Worm (Caenorhabditis elegans): ENCODE results near the gene Y81G3A.6.

DNA sequence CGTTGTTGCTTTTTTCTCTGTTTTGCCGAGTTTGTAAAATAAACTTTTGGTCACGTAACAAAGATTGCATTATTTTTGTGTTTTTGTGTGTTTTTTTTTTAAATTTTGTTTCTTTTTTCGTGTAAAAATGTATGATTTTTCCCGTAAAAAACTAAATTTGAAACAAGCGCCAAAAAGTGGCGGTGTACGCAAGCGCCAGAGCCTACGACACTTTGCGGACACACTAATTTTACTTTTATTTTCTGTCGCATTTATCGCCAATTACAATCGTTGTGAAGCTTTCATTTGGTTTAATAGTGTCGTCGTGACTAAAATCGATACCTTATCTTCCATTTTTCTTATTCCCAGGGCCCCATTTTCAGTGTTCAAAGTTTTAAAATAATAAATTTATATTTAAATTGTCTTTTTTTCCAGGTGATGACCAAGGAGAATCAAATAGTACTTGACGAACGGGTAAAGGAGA is 1.5 kb upstream of the Y81G3A.6 start, which contains the start of the genes Y81G3A.1 and gcn-2:
- peak; percentile 38 for TF ChIP-seq F13C5.2 (tag; optimal IDR thresholded peaks at IDR 0.05)
- TF ChIP-seq hmg-4 (GFP tag; optimal IDR thresholded peaks at IDR 0.05) = no peak
- TF ChIP-seq tbx-11 (GFP tag; IDR thresholded peaks at IDR 0.05) = no peak
- no peak for TF ChIP-seq ama-1 (optimal IDR thresholded peaks at IDR 0.05)
